Fruit fly (Drosophila melanogaster) whole organism, prepupa: Measurements from ENCODE around the gene G6P.
A peak's percentile ranks its signal among the peaks of the same experiment; 100 is the strongest.

Source experiments
- CG11294 ChIP-seq: fragments of 200-800 bp; sonication (Bioruptor generic); IDR thresholded peaks from 2 replicates; pipeline ENCODE4 v1.3.6; 2022; ENCODE audit warnings: missing biosample characterization, missing genetic modification characterization
- CG11762 ChIP-seq: fragments of 200-800 bp; sonication (Bioruptor generic); optimal IDR thresholded peaks from 3 replicates; lab custom pipeline; 2016; ENCODE audit warnings: missing biosample characterization, missing genetic modification characterization; ENCODE audit not compliant: insufficient read depth
- CG11902 ChIP-seq: fragments of 200-800 bp; sonication (Bioruptor generic); optimal IDR thresholded peaks from 3 replicates; lab custom pipeline; 2016; ENCODE audit warnings: missing biosample characterization, missing genetic modification characterization
- CG1621 ChIP-seq: fragments of 200-800 bp; sonication (Bioruptor generic); optimal IDR thresholded peaks from 3 replicates; lab custom pipeline; 2018; ENCODE audit warnings: missing biosample characterization, mild to moderate bottlenecking, missing genetic modification characterization
- CG16779 ChIP-seq: fragments of 200-800 bp; sonication (Bioruptor generic); optimal IDR thresholded peaks from 3 replicates; lab custom pipeline; 2017; ENCODE audit warnings: missing biosample characterization, mild to moderate bottlenecking, missing genetic modification characterization
- CG3032 ChIP-seq: fragments of 200-800 bp; optimal IDR thresholded peaks from 2 replicates; lab custom pipeline; 2019; ENCODE audit warnings: missing biosample characterization, mild to moderate bottlenecking, missing genetic modification characterization, moderate library complexity
- CG31627 ChIP-seq: fragments of 200-800 bp; sonication (Bioruptor generic); optimal IDR thresholded peaks from 3 replicates; lab custom pipeline; 2016; ENCODE audit warnings: missing biosample characterization, missing genetic modification characterization
- CG32006 ChIP-seq: fragments of 200-800 bp; sonication (Bioruptor generic); optimal IDR thresholded peaks from 3 replicates; lab custom pipeline; 2017; ENCODE audit warnings: missing biosample characterization, mild to moderate bottlenecking, missing genetic modification characterization
- CG34406 ChIP-seq: fragments of 200-800 bp; sonication (Bioruptor generic); optimal IDR thresholded peaks from 3 replicates; lab custom pipeline; 2016; ENCODE audit warnings: missing biosample characterization, missing genetic modification characterization
- CG3919 ChIP-seq: fragments of 200-800 bp; sonication (Bioruptor generic); optimal IDR thresholded peaks from 3 replicates; lab custom pipeline; 2016; ENCODE audit warnings: missing biosample characterization, missing genetic modification characterization
- CG4318 ChIP-seq: fragments of 200-800 bp; sonication (Bioruptor generic); optimal IDR thresholded peaks from 3 replicates; lab custom pipeline; 2017; ENCODE audit warnings: missing biosample characterization, mild to moderate bottlenecking, missing genetic modification characterization
- CG6792 ChIP-seq: fragments of 200-800 bp; sonication (Bioruptor generic); optimal IDR thresholded peaks from 3 replicates; lab custom pipeline; 2016; ENCODE audit warnings: missing biosample characterization, missing genetic modification characterization
- CG6808 ChIP-seq: fragments of 200-800 bp; sonication (Bioruptor generic); optimal IDR thresholded peaks from 3 replicates; lab custom pipeline; 2017; ENCODE audit warnings: missing biosample characterization, missing genetic modification characterization, mild to moderate bottlenecking, moderate library complexity, missing genetic modification reagents
- CG6854 ChIP-seq: fragments of 200-800 bp; sonication (Bioruptor generic); optimal IDR thresholded peaks from 2 replicates; lab custom pipeline; 2017; ENCODE audit warnings: missing biosample characterization, mild to moderate bottlenecking, missing genetic modification characterization
- CG7368 ChIP-seq: fragments of 200-800 bp; sonication (Bioruptor generic); optimal IDR thresholded peaks from 3 replicates; lab custom pipeline; 2016; ENCODE audit warnings: missing biosample characterization, missing genetic modification characterization
- CG8119 ChIP-seq: fragments of 200-800 bp; sonication (Bioruptor generic); IDR thresholded peaks from 3 replicates; pipeline ENCODE4 v1.3.6; 2022; ENCODE audit warnings: missing biosample characterization, missing genetic modification characterization
- CG8632 ChIP-seq: fragments of 200-800 bp; sonication (Bioruptor generic); optimal IDR thresholded peaks from 3 replicates; lab custom pipeline; 2016; ENCODE audit warnings: missing biosample characterization, missing genetic modification characterization
- Eip75B ChIP-seq: fragments of 200-800 bp; sonication (Bioruptor generic); optimal IDR thresholded peaks from 3 replicates; lab custom pipeline; 2016; ENCODE audit warnings: missing biosample characterization, missing genetic modification characterization
- Eip93F ChIP-seq: fragments of 200-800 bp; sonication (Bioruptor generic); optimal IDR thresholded peaks from 2 replicates; lab custom pipeline; 2016; ENCODE audit warnings: missing biosample characterization, mild to moderate bottlenecking, missing genetic modification characterization
- Ets96B ChIP-seq: fragments of 200-800 bp; optimal IDR thresholded peaks from 2 replicates; lab custom pipeline; 2019; ENCODE audit warnings: missing biosample characterization, mild to moderate bottlenecking, missing genetic modification characterization, moderate library complexity
- Gug ChIP-seq: fragments of 200-800 bp; sonication (Bioruptor generic); IDR thresholded peaks from 2 replicates; pipeline ENCODE4 v1.3.6; 2022; ENCODE audit warnings: missing biosample characterization, missing genetic modification characterization
- Hr38 ChIP-seq: sonication (Bioruptor generic); optimal IDR thresholded peaks from 2 replicates; lab custom pipeline; 2016; ENCODE audit warnings: missing biosample characterization, missing genetic modification characterization
- Hr39 ChIP-seq: fragments of 200-800 bp; sonication (Bioruptor generic); optimal IDR thresholded peaks from 2 replicates; lab custom pipeline; 2016; ENCODE audit warnings: missing biosample characterization, missing genetic modification characterization
- Hr4 ChIP-seq: fragments of 200-800 bp; sonication (Bioruptor generic); optimal IDR thresholded peaks from 3 replicates; lab custom pipeline; 2016; ENCODE audit warnings: missing biosample characterization, missing genetic modification characterization
- Lpt ChIP-seq: fragments of 200-800 bp; sonication (Bioruptor generic); optimal IDR thresholded peaks from 3 replicates; lab custom pipeline; 2016; ENCODE audit warnings: missing biosample characterization, missing genetic modification characterization
- Met ChIP-seq: fragments of 200-800 bp; sonication (Bioruptor generic); optimal IDR thresholded peaks from 3 replicates; lab custom pipeline; 2016; ENCODE audit warnings: missing biosample characterization, missing genetic modification characterization
- OdsH ChIP-seq: fragments of 200-800 bp; sonication (Bioruptor generic); optimal IDR thresholded peaks from 3 replicates; lab custom pipeline; 2016; ENCODE audit warnings: missing biosample characterization, missing genetic modification characterization
- Smox ChIP-seq: fragments of 200-800 bp; sonication (Bioruptor generic); optimal IDR thresholded peaks from 3 replicates; lab custom pipeline; 2016; ENCODE audit warnings: missing biosample characterization, missing genetic modification characterization
- Sox102F ChIP-seq: fragments of 200-800 bp; sonication (Bioruptor generic); optimal IDR thresholded peaks from 2 replicates; lab custom pipeline; 2016; ENCODE audit warnings: missing biosample characterization, mild to moderate bottlenecking, missing genetic modification characterization
- Sox15 ChIP-seq: fragments of 200-800 bp; sonication (Bioruptor generic); optimal IDR thresholded peaks from 3 replicates; lab custom pipeline; 2016; ENCODE audit warnings: missing biosample characterization, missing genetic modification characterization
- acj6 ChIP-seq: fragments of 200-800 bp; sonication (Bioruptor generic); optimal IDR thresholded peaks from 3 replicates; lab custom pipeline; 2016; ENCODE audit warnings: missing biosample characterization, missing genetic modification characterization
- cyc ChIP-seq: fragments of 200-800 bp; sonication (Bioruptor generic); optimal IDR thresholded peaks from 3 replicates; lab custom pipeline; 2016; ENCODE audit warnings: missing biosample characterization, missing genetic modification characterization
- dac ChIP-seq: fragments of 200-800 bp; sonication (Bioruptor generic); optimal IDR thresholded peaks from 2 replicates; lab custom pipeline; 2017; ENCODE audit warnings: missing biosample characterization, mild to moderate bottlenecking, missing genetic modification characterization
- eg ChIP-seq: fragments of 200-800 bp; sonication (Bioruptor generic); IDR thresholded peaks from 3 replicates; pipeline ENCODE4 v1.3.6; 2022; ENCODE audit warnings: missing biosample characterization, missing genetic modification characterization
- esn ChIP-seq: fragments of 200-800 bp; sonication (Bioruptor generic); optimal IDR thresholded peaks from 2 replicates; lab custom pipeline; 2016; ENCODE audit warnings: missing biosample characterization, mild to moderate bottlenecking, missing genetic modification characterization, moderate library complexity
- fd59A ChIP-seq: fragments of 200-800 bp; sonication (Bioruptor generic); optimal IDR thresholded peaks from 2 replicates; lab custom pipeline; 2017; ENCODE audit warnings: missing biosample characterization, mild to moderate bottlenecking, missing genetic modification characterization, missing genetic modification reagents
- fd85E ChIP-seq: fragments of 200-800 bp; sonication (Bioruptor generic); optimal IDR thresholded peaks from 3 replicates; lab custom pipeline; 2016; ENCODE audit warnings: missing biosample characterization, missing genetic modification characterization
- fkh ChIP-seq: fragments of 200-800 bp; sonication (Bioruptor generic); optimal IDR thresholded peaks from 3 replicates; lab custom pipeline; 2017; ENCODE audit warnings: missing biosample characterization, mild to moderate bottlenecking, missing genetic modification characterization, moderate library complexity
- lz ChIP-seq: fragments of 200-800 bp; sonication (Bioruptor generic); optimal IDR thresholded peaks from 3 replicates; lab custom pipeline; 2016; ENCODE audit warnings: missing biosample characterization, missing genetic modification characterization
- net ChIP-seq: fragments of 200-800 bp; sonication (Bioruptor generic); optimal IDR thresholded peaks from 3 replicates; lab custom pipeline; 2016; ENCODE audit warnings: missing biosample characterization, missing genetic modification characterization
- salr ChIP-seq, 2 experiments: fragments of 200-800 bp; sonication (Bioruptor generic); optimal IDR thresholded peaks; 3 replicates each; lab custom pipeline; 2016 to 2018; ENCODE audit warnings: missing biosample characterization in 2 of 2, missing genetic modification characterization in 2 of 2, mild to moderate bottlenecking in 1 of 2
- spab ChIP-seq: fragments of 200-800 bp; sonication (Bioruptor generic); optimal IDR thresholded peaks from 2 replicates; lab custom pipeline; 2017; ENCODE audit warnings: missing biosample characterization, mild to moderate bottlenecking, missing genetic modification characterization, missing genetic modification reagents
- ss ChIP-seq, 2 experiments: fragments of 200-800 bp; sonication (Bioruptor generic); optimal IDR thresholded peaks; 2 replicates in 1 of 2; 3 replicates in 1 of 2; lab custom pipeline; 2017 to 2018; ENCODE audit warnings: mild to moderate bottlenecking in 2 of 2, missing biosample characterization in 2 of 2, missing genetic modification characterization in 2 of 2, moderate library complexity in 1 of 2
- topi ChIP-seq: fragments of 200-800 bp; sonication (Bioruptor generic); optimal IDR thresholded peaks from 3 replicates; lab custom pipeline; 2016; ENCODE audit warnings: missing biosample characterization, missing genetic modification characterization

Gene G6P

dm6 chr2L:2815673-2816072 is at the start of gene G6P:
G6P (minus strand) TSS chr2L:2815760.
- TF ChIP-seq acj6 (GFP tag; lab: Kevin White, UChicago): no peak
- no peak for TF ChIP-seq Hr4 (GFP tag; lab: Kevin White, UChicago)
- no peak for TF ChIP-seq CG11762 (GFP tag; lab: Kevin White, UChicago)
- no peak for TF ChIP-seq CG1621
- no peak for TF ChIP-seq fd85E (GFP tag; lab: Kevin White, UChicago)
- TF ChIP-seq CG6854: no peak
- TF ChIP-seq CG4318 (GFP tag; lab: Kevin White, UChicago): no peak
- TF ChIP-seq CG34406 (GFP tag; lab: Kevin White, UChicago): no peak
- TF ChIP-seq lz (GFP tag; lab: Kevin White, UChicago): no peak
- no peak for TF ChIP-seq Sox15
- no peak for TF ChIP-seq topi
- TF ChIP-seq Lpt: no peak
- TF ChIP-seq Eip93F (GFP tag; lab: Kevin White, UChicago): no peak
- TF ChIP-seq Met: no peak

- peak; percentile 95 for TF ChIP-seq fkh
- TF ChIP-seq CG6808 (GFP tag; lab: Kevin White, UChicago): no peak
- 0 out of 3 replicates have a peak, but pooled peaks have one; percentile 27 for TF ChIP-seq eg (GFP tag; lab: Robert Waterston, UW)
- TF ChIP-seq Gug (GFP tag; lab: Robert Waterston, UW): no peak
- TF ChIP-seq CG4318 (GFP tag; lab: Kevin White, UChicago): no peak
Observed at dm6 chr2L:2864601-2865000, 49.0 kb upstream of the G6P start.

dm6 chr2L:2862621-2862962 is 47.0 kb upstream of the G6P start:
- TF ChIP-seq CG8119 (peak; percentile 34; the same call in 1 of the 3 replicates), ss (GFP tag; optimal IDR thresholded peaks at IDR 0.05; lab: Kevin White, UChicago) (no peak)

dm6 chr2L:2861885-2862620 is 46.5 kb upstream of the G6P start:
- TF ChIP-seq lz (GFP tag; lab: Kevin White, UChicago) (no peak), CG4318 (GFP tag; lab: Kevin White, UChicago) (no peak), CG8632 (GFP tag; lab: Kevin White, UChicago) (no peak), Gug (GFP tag; lab: Robert Waterston, UW) (no peak), Hr38 (GFP tag; lab: Kevin White, UChicago) (no peak), Eip93F (GFP tag; lab: Kevin White, UChicago) (no peak), Hr39 (GFP tag; lab: Kevin White, UChicago) (no peak), CG32006 (GFP tag; lab: Kevin White, UChicago) (peak; percentile 61), Hr4 (GFP tag; lab: Kevin White, UChicago) (peak; percentile 5), Eip75B (GFP tag; lab: Kevin White, UChicago) (peak; percentile 16), CG7368 (GFP tag; lab: Kevin White, UChicago) (no peak), salr (GFP tag; optimal IDR thresholded peaks at IDR 0.05; lab: Kevin White, UChicago) (peak in 1 of 2 experiments; percentile 58), acj6 (GFP tag; lab: Kevin White, UChicago) (no peak), CG3032 (tag; lab: Kevin White, UChicago) (peak; percentile 27), Sox15 (no peak), Lpt (peak; percentile 31), CG31627 (GFP tag; lab: Kevin White, UChicago) (no peak), CG16779 (tag; lab: Kevin White, UChicago) (peak; percentile 54), ss (GFP tag; optimal IDR thresholded peaks at IDR 0.05; lab: Kevin White, UChicago) (peak in 1 of 2 experiments; percentile 41), Sox102F (GFP tag; lab: Kevin White, UChicago) (no peak), CG6792 (GFP tag; lab: Kevin White, UChicago) (no peak), esn (GFP tag; lab: Kevin White, UChicago) (peak; percentile 39), net (GFP tag; lab: Kevin White, UChicago) (peak; percentile 43), fd59A (GFP tag; lab: Kevin White, UChicago) (peak; percentile 11), CG11902 (no peak), OdsH (GFP tag; lab: Kevin White, UChicago) (no peak), Ets96B (tag; lab: Kevin White, UChicago) (peak; percentile 23), CG3919 (GFP tag; lab: Kevin White, UChicago) (peak; percentile 24), Smox (GFP tag; lab: Kevin White, UChicago) (no peak), eg (GFP tag; lab: Robert Waterston, UW) (peak; percentile 75), spab (GFP tag; lab: Kevin White, UChicago) (no peak), CG8119 (peak; percentile 53), cyc (no peak), CG11294 (GFP tag; lab: Robert Waterston, UW) (no peak; the same call in none of the 2 replicates), fd85E (GFP tag; lab: Kevin White, UChicago) (no peak), dac (peak; percentile 18)
